Fruit fly (Drosophila melanogaster) Kc167 (cell line): Measurements from ENCODE around the gene HDAC1.

ENCODE experiments used
- Myc ChIP-seq: fragments of >200 bp; optimal IDR thresholded peaks from 2 replicates; lab custom pipeline; 2017; ENCODE audit warnings: missing external identifiers
- insv ChIP-seq: fragments of >200 bp; optimal IDR thresholded peaks from 3 replicates; lab custom pipeline; 2018; ENCODE audit warnings: missing external identifiers
- psq ChIP-seq: fragments of >200 bp; optimal IDR thresholded peaks from 2 replicates; lab custom pipeline; 2017; ENCODE audit warnings: missing external identifiers

DNA sequence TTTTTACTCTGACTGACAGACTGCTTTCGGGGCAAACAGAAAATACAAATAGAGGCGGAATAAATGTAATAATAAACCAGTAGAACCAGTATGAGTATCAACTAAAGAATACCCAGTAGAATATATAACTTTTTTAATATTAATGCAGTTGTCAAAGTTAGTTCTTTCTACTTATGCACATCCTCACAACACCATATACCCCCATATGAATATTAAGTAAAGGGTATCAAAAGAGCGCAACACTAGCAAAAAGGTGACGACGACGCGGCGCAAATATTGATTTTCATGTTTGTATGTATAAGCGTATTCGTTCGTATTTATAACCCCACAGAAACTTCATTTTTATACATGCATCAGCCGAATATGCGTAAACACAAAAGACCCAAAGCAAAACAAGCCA, 13.5 kb upstream of the HDAC1 start:
- no peak for TF ChIP-seq psq (lab: Kevin White, UChicago)
- TF ChIP-seq insv (lab: Kevin White, UChicago), result no peak
- no peak for TF ChIP-seq Myc (lab: Kevin White, UChicago)
